Worm (Caenorhabditis elegans): ENCODE data around the gene srh-4.

The srh-4 gene

ce11 chrV:4035811-4036210 lies 25.5 kb downstream of the srh-4 start, which contains the start of gene C49G7.13:
Gene C49G7.13, plus strand, starts transcription at chrV:4036111.
- TF ChIP-seq ccch-3 (GFP tag; optimal IDR thresholded peaks at IDR 0.05) (no peak), cebp-1 (GFP tag; IDR thresholded peaks at IDR 0.05) (no peak), cebp-1 (tag; optimal IDR thresholded peaks at IDR 0.05) (no peak), ceh-100 (GFP tag; IDR thresholded peaks at IDR 0.05) (no peak), K12H6.12 (tag; optimal IDR thresholded peaks at IDR 0.05) (no peak), Y67H2A.10 (GFP tag; conservative IDR thresholded peaks at IDR 0.05) (no peak), sea-2 (GFP tag; IDR thresholded peaks at IDR 0.05) (no peak), F49E8.2 (tag; optimal IDR thresholded peaks at IDR 0.05; ENCODE audit: insufficient read depth) (no peak), aptf-2 (GFP tag; conservative IDR thresholded peaks at IDR 0.05) (no peak), Y53F4B.3 (GFP tag; IDR thresholded peaks at IDR 0.05) (no peak), madf-3 (GFP tag; IDR thresholded peaks at IDR 0.05) (no peak), lin-35 (GFP tag; optimal IDR thresholded peaks at IDR 0.05) (no peak), sdz-38 (tag; optimal IDR thresholded peaks at IDR 0.05) (no peak), sptf-2 (GFP tag; optimal IDR thresholded peaks at IDR 0.05) (no peak), ztf-3 (GFP tag; optimal IDR thresholded peaks at IDR 0.05) (no peak), lir-1 (GFP tag; conservative IDR thresholded peaks at IDR 0.05) (no peak)

- no peak for TF ChIP-seq cebp-2 (GFP tag; IDR thresholded peaks at IDR 0.05)
- TF ChIP-seq ceh-27 (GFP tag; optimal IDR thresholded peaks at IDR 0.05): no peak
- no peak for TF ChIP-seq egl-44 (GFP tag; IDR thresholded peaks at IDR 0.05)
- no peak for TF ChIP-seq Y95B8A.8 (GFP tag; IDR thresholded peaks at IDR 0.05)
- no peak for TF ChIP-seq Y53F4B.3 (GFP tag; IDR thresholded peaks at IDR 0.05)
- TF ChIP-seq K11D2.4 (GFP tag; IDR thresholded peaks at IDR 0.05): no peak
- TF ChIP-seq nhr-179 (tag; optimal IDR thresholded peaks at IDR 0.05): no peak
- TF ChIP-seq ceh-79 (tag; optimal IDR thresholded peaks at IDR 0.05): no peak
- TF ChIP-seq lir-1 (GFP tag; conservative IDR thresholded peaks at IDR 0.05): no peak
- TF ChIP-seq F52B5.7 (tag; optimal IDR thresholded peaks at IDR 0.05): no peak
- TF ChIP-seq let-607 (tag; optimal IDR thresholded peaks at IDR 0.05): no peak
- TF ChIP-seq egrh-3 (GFP tag; IDR thresholded peaks at IDR 0.05): no peak
- TF ChIP-seq hmg-1.2 (GFP tag; IDR thresholded peaks at IDR 0.05): no peak
- no peak for TF ChIP-seq lin-40 (tag; optimal IDR thresholded peaks at IDR 0.05)
- no peak for TF ChIP-seq ama-1 (optimal IDR thresholded peaks at IDR 0.05)
- TF ChIP-seq ama-1 (GFP tag; optimal IDR thresholded peaks at IDR 0.05): no peak
- no peak for TF ChIP-seq D2030.7 (GFP tag; IDR thresholded peaks at IDR 0.05)
- TF ChIP-seq K12H6.12 (tag; optimal IDR thresholded peaks at IDR 0.05): no peak
- TF ChIP-seq mel-28 (tag; optimal IDR thresholded peaks at IDR 0.05; ENCODE audit: borderline replicate concordance): no peak
- TF ChIP-seq B0336.3 (GFP tag; IDR thresholded peaks at IDR 0.05): no peak
- no peak for TF ChIP-seq nfya-1 (tag; optimal IDR thresholded peaks at IDR 0.05; ENCODE audit: borderline replicate concordance, insufficient read depth)
Observed at ce11 chrV:4038110-4038509, 27.8 kb downstream of the srh-4 start, which contains the start of gene C49G7.12. Gene C49G7.12, plus strand, starts transcription at chrV:4038410.

- TF ChIP-seq aptf-3 (GFP tag; IDR thresholded peaks at IDR 0.05) (no peak), cebp-1 (GFP tag; IDR thresholded peaks at IDR 0.05) (no peak), cebp-1 (tag; optimal IDR thresholded peaks at IDR 0.05) (peak; percentile 91), D2030.7 (GFP tag; IDR thresholded peaks at IDR 0.05) (no peak), nhr-179 (tag; optimal IDR thresholded peaks at IDR 0.05) (no peak), snpc-1.1 (tag; optimal IDR thresholded peaks at IDR 0.05; ENCODE audit: insufficient read depth) (no peak)
Observed at ce11 chrV:4038557-4038956, 28.3 kb downstream of the srh-4 start.

All from whole organism, young adult.